Worm (Caenorhabditis elegans) whole organism, mixed stage, embryonic: Measurements from ENCODE around the gene R12B2.7.

Experiments
- bed-3 ChIP-seq: fragments of 200-800 bp; sonication (Bioruptor generic); optimal IDR thresholded peaks from 3 replicates; lab custom pipeline; 2018; ENCODE audit warnings: mild to moderate bottlenecking, missing genetic modification characterization, moderate library complexity, missing compliant biosample characterization
- blmp-1 ChIP-seq: fragments of 150-350 bp; optimal IDR thresholded peaks from 2 replicates; lab custom pipeline; 2014; ENCODE audit warnings: missing biosample characterization, missing genetic modification characterization
- ceh-39 ChIP-seq: fragments of 150-350 bp; optimal IDR thresholded peaks from 2 replicates; lab custom pipeline; 2014; ENCODE audit warnings: missing biosample characterization, missing genetic modification characterization
- ceh-43 ChIP-seq: fragments of 200-800 bp; sonication (Bioruptor generic); optimal IDR thresholded peaks from 2 replicates; lab custom pipeline; 2018; ENCODE audit warnings: mild to moderate bottlenecking, missing genetic modification characterization, moderate library complexity, missing compliant biosample characterization
- ceh-83 ChIP-seq: fragments of 200-800 bp; sonication (Bioruptor generic); optimal IDR thresholded peaks from 2 replicates; lab custom pipeline; 2018; ENCODE audit warnings: mild to moderate bottlenecking, missing genetic modification characterization, missing compliant biosample characterization
- ces-1 ChIP-seq: fragments of 150-350 bp; optimal IDR thresholded peaks from 2 replicates; lab custom pipeline; 2014; ENCODE audit warnings: missing biosample characterization, missing genetic modification reagents, missing genetic modification characterization
- cnd-1 ChIP-seq: fragments of 200-800 bp; sonication (Bioruptor generic); optimal IDR thresholded peaks from 2 replicates; lab custom pipeline; 2018; ENCODE audit warnings: mild to moderate bottlenecking, missing genetic modification characterization, missing compliant biosample characterization
- drap-1 ChIP-seq: fragments of 200-800 bp; sonication (Bioruptor generic); optimal IDR thresholded peaks from 3 replicates; lab custom pipeline; 2018; ENCODE audit warnings: mild to moderate bottlenecking, missing genetic modification characterization, missing compliant biosample characterization
- elt-1 ChIP-seq: sonication (generic microtip); optimal IDR thresholded peaks from 2 replicates; lab custom pipeline; 2017; ENCODE audit warnings: missing genetic modification characterization, mild to moderate bottlenecking, missing compliant biosample characterization, antibody characterized with exemption, moderate library complexity, borderline replicate concordance; ENCODE audit not compliant: insufficient read depth
- flh-1 ChIP-seq: fragments of 200-800 bp; sonication (Bioruptor generic); optimal IDR thresholded peaks from 2 replicates; lab custom pipeline; 2018; ENCODE audit warnings: mild to moderate bottlenecking, missing genetic modification characterization, moderate library complexity, missing compliant biosample characterization
- hlh-1 ChIP-seq: fragments of 150-350 bp; optimal IDR thresholded peaks from 2 replicates; lab custom pipeline; 2014; ENCODE audit warnings: missing biosample characterization, missing genetic modification reagents, missing genetic modification characterization
- lin-13 ChIP-seq: fragments of 150-350 bp; optimal IDR thresholded peaks from 2 replicates; lab custom pipeline; 2014; ENCODE audit warnings: missing biosample characterization, missing genetic modification characterization
- lin-32 ChIP-seq: fragments of 200-800 bp; sonication (Bioruptor generic); optimal IDR thresholded peaks from 2 replicates; lab custom pipeline; 2018; ENCODE audit warnings: mild to moderate bottlenecking, missing genetic modification characterization, missing compliant biosample characterization
- lsy-2 ChIP-seq: fragments of 150-350 bp; optimal IDR thresholded peaks from 2 replicates; lab custom pipeline; 2014; ENCODE audit warnings: missing biosample characterization, missing genetic modification characterization
- mab-5 ChIP-seq: fragments of 150-350 bp; optimal IDR thresholded peaks from 2 replicates; lab custom pipeline; 2014; ENCODE audit warnings: missing biosample characterization, missing genetic modification characterization
- mep-1 ChIP-seq: fragments of 150-350 bp; optimal IDR thresholded peaks from 2 replicates; lab custom pipeline; 2017; ENCODE audit warnings: missing biosample characterization, missing genetic modification reagents, missing genetic modification characterization, inconsistent platforms
- mls-2 ChIP-seq: sonication (generic microtip); optimal IDR thresholded peaks from 2 replicates; lab custom pipeline; 2016; ENCODE audit warnings: mild to moderate bottlenecking, missing genetic modification characterization, moderate library complexity, missing compliant biosample characterization
- nhr-12 ChIP-seq: fragments of 150-350 bp; optimal IDR thresholded peaks from 2 replicates; lab custom pipeline; 2014; ENCODE audit warnings: missing biosample characterization, missing genetic modification characterization
- nhr-2 ChIP-seq: fragments of 150-350 bp; optimal IDR thresholded peaks from 2 replicates; lab custom pipeline; 2014; ENCODE audit warnings: missing biosample characterization, missing genetic modification characterization
- nhr-237 ChIP-seq: fragments of 150-350 bp; optimal IDR thresholded peaks from 2 replicates; lab custom pipeline; 2014; ENCODE audit warnings: missing biosample characterization, missing genetic modification characterization
- nhr-28 ChIP-seq: fragments of 150-350 bp; optimal IDR thresholded peaks from 2 replicates; lab custom pipeline; 2014; ENCODE audit warnings: missing biosample characterization, missing genetic modification characterization
- nhr-76 ChIP-seq: sonication (generic microtip); optimal IDR thresholded peaks from 2 replicates; lab custom pipeline; 2017; ENCODE audit warnings: missing biosample characterization, missing genetic modification characterization
- pha-4 ChIP-seq: fragments of 150-350 bp; optimal IDR thresholded peaks from 2 replicates; lab custom pipeline; 2018; ENCODE audit warnings: missing biosample characterization, missing genetic modification reagents, missing genetic modification characterization
- sem-2 ChIP-seq: fragments of 200-800 bp; sonication (Bioruptor generic); optimal IDR thresholded peaks from 2 replicates; lab custom pipeline; 2018; ENCODE audit warnings: mild to moderate bottlenecking, missing genetic modification characterization, missing compliant biosample characterization
- sptf-1 ChIP-seq: sonication (generic microtip); optimal IDR thresholded peaks from 2 replicates; lab custom pipeline; 2017; ENCODE audit warnings: mild to moderate bottlenecking, missing genetic modification characterization, moderate library complexity, missing compliant biosample characterization
- unc-120 ChIP-seq: sonication (generic microtip); optimal IDR thresholded peaks from 2 replicates; lab custom pipeline; 2017; ENCODE audit warnings: missing genetic modification characterization, missing compliant biosample characterization; ENCODE audit not compliant: poor library complexity, severe bottlenecking
- unc-39 ChIP-seq: fragments of 150-350 bp; optimal IDR thresholded peaks from 2 replicates; lab custom pipeline; 2014; ENCODE audit warnings: missing biosample characterization, missing genetic modification characterization
- unc-62 ChIP-seq: fragments of 150-350 bp; optimal IDR thresholded peaks from 2 replicates; lab custom pipeline; 2014; ENCODE audit warnings: missing biosample characterization, missing genetic modification reagents, missing genetic modification characterization
- zip-8 ChIP-seq: fragments of 150-350 bp; optimal IDR thresholded peaks from 2 replicates; lab custom pipeline; 2014; ENCODE audit warnings: missing biosample characterization, missing genetic modification characterization
- ztf-11 ChIP-seq: fragments of 150-350 bp; optimal IDR thresholded peaks from 2 replicates; lab custom pipeline; 2014; ENCODE audit warnings: missing biosample characterization, missing genetic modification characterization

R12B2.7 gene

ce11 chrIII:5842920-5843319, 28.1 kb downstream of the R12B2.7 start:
- TF ChIP-seq nhr-28: no peak
- no peak for TF ChIP-seq nhr-2 (tag; lab: Kevin White, UChicago)
- no peak for TF ChIP-seq lin-32 (GFP tag; lab: Kevin White, UChicago)
- TF ChIP-seq nhr-12 (tag; lab: Kevin White, UChicago): no peak
- TF ChIP-seq unc-120: no peak
- TF ChIP-seq flh-1 (GFP tag; lab: Kevin White, UChicago): no peak
- TF ChIP-seq elt-1 (tag; lab: Kevin White, UChicago): no peak
- no peak for TF ChIP-seq ces-1 (GFP tag; lab: Kevin White, UChicago)
- TF ChIP-seq nhr-76 (tag; lab: Kevin White, UChicago): no peak
- TF ChIP-seq mls-2 (tag; lab: Kevin White, UChicago): no peak
- no peak for TF ChIP-seq lin-13 (tag; lab: Kevin White, UChicago)
- TF ChIP-seq sptf-1 (tag; lab: Kevin White, UChicago): no peak
- TF ChIP-seq blmp-1 (tag; lab: Kevin White, UChicago): no peak
- TF ChIP-seq bed-3 (GFP tag; lab: Kevin White, UChicago): no peak
- TF ChIP-seq unc-62 (GFP tag; lab: Kevin White, UChicago): no peak
- no peak for TF ChIP-seq sem-2
- TF ChIP-seq drap-1 (GFP tag; lab: Kevin White, UChicago): no peak

ce11 chrIII:5843662-5844061, 28.8 kb downstream of the R12B2.7 start:
- TF ChIP-seq mab-5 (tag; lab: Kevin White, UChicago) (no peak), zip-8 (no peak), nhr-237 (no peak), pha-4 (no peak), unc-39 (tag; lab: Kevin White, UChicago) (no peak), ceh-83 (GFP tag; lab: Kevin White, UChicago) (no peak), ztf-11 (tag; lab: Kevin White, UChicago) (no peak), hlh-1 (tag; lab: Kevin White, UChicago) (no peak)

- TF ChIP-seq ces-1 (GFP tag; lab: Kevin White, UChicago) (peak; percentile 85), mab-5 (tag; lab: Kevin White, UChicago) (no peak), lsy-2 (tag; lab: Kevin White, UChicago) (no peak)
These were observed 30.6 kb downstream of the R12B2.7 start for ce11 chrIII:5845483-5845882.

ce11 chrIII:5846412-5846811, 31.6 kb downstream of the R12B2.7 start:
- TF ChIP-seq ces-1 (GFP tag; lab: Kevin White, UChicago): peak; percentile 39
- no peak for TF ChIP-seq lin-32 (GFP tag; lab: Kevin White, UChicago)

- peak; percentile 57 for TF ChIP-seq ces-1 (GFP tag; lab: Kevin White, UChicago)
- no peak for TF ChIP-seq zip-8
- no peak for TF ChIP-seq unc-120
These were observed 38.4 kb downstream of the R12B2.7 start, which contains the start of gene ddx-23 for ce11 chrIII:5853240-5853639. Gene ddx-23, minus strand, starts transcription at chrIII:5853269.

ce11 chrIII:5855637-5856179, 40.9 kb downstream of the R12B2.7 start, which contains the start of the genes cct-6 and alh-9:
Gene cct-6, minus strand, starts transcription at chrIII:5855687.
Gene alh-9, plus strand, starts transcription at chrIII:5856018.
- TF ChIP-seq mep-1 (tag; lab: Kevin White, UChicago) (peak; percentile 89), lin-13 (tag; lab: Kevin White, UChicago) (peak; percentile 60), ces-1 (GFP tag; lab: Kevin White, UChicago) (peak; percentile 84), hlh-1 (tag; lab: Kevin White, UChicago) (peak; percentile 49), cnd-1 (tag; lab: Kevin White, UChicago) (no peak), lsy-2 (tag; lab: Kevin White, UChicago) (peak; percentile 83), unc-120 (peak; percentile 80), mab-5 (tag; lab: Kevin White, UChicago) (no peak), pha-4 (peak; percentile 87), nhr-237 (peak; percentile 75), ceh-43 (GFP tag; lab: Kevin White, UChicago) (no peak), sptf-1 (tag; lab: Kevin White, UChicago) (no peak), ceh-39 (tag; lab: Kevin White, UChicago) (peak; percentile 44)
